Fruit fly (Drosophila melanogaster) whole organism, embryonic: ENCODE measurements around the gene Neurl4.
A peak's percentile ranks its signal among the peaks of the same experiment; 100 is the strongest.

ENCODE experiments used
- Bdp1 ChIP-seq: fragments of 200-800 bp; sonication (Bioruptor generic); optimal IDR thresholded peaks from 3 replicates; lab custom pipeline; 2016; ENCODE audit warnings: missing biosample characterization, missing genetic modification characterization
- CG10209 ChIP-seq: fragments of 200-800 bp; sonication (Bioruptor generic); optimal IDR thresholded peaks from 3 replicates; lab custom pipeline; 2017; ENCODE audit warnings: missing biosample characterization, mild to moderate bottlenecking, missing genetic modification characterization, missing genetic modification reagents
- CG10267 ChIP-seq: fragments of 200-800 bp; sonication (Bioruptor generic); optimal IDR thresholded peaks from 2 replicates; lab custom pipeline; 2018; ENCODE audit warnings: missing biosample characterization, mild to moderate bottlenecking, missing genetic modification characterization, moderate library complexity
- CG10654 ChIP-seq: fragments of 200-800 bp; sonication (Bioruptor generic); optimal IDR thresholded peaks from 2 replicates; lab custom pipeline; 2016; ENCODE audit warnings: missing biosample characterization, missing genetic modification characterization
- CG11398 ChIP-seq: fragments of 200-800 bp; sonication (Bioruptor generic); optimal IDR thresholded peaks from 2 replicates; lab custom pipeline; 2016; ENCODE audit warnings: missing biosample characterization, missing genetic modification characterization
- CG12155 ChIP-seq: fragments of 200-800 bp; sonication (Bioruptor generic); optimal IDR thresholded peaks from 3 replicates; lab custom pipeline; 2016; ENCODE audit warnings: missing biosample characterization, missing genetic modification characterization
- CG12299 ChIP-seq: fragments of 200-800 bp; sonication (Bioruptor generic); optimal IDR thresholded peaks from 2 replicates; lab custom pipeline; 2018; ENCODE audit warnings: missing biosample characterization, mild to moderate bottlenecking, missing genetic modification characterization
- CG12744 ChIP-seq: fragments of 200-800 bp; sonication (Bioruptor generic); optimal IDR thresholded peaks from 2 replicates; lab custom pipeline; 2016; ENCODE audit warnings: missing biosample characterization, missing genetic modification characterization
- CG13296 ChIP-seq: fragments of 200-800 bp; sonication (Bioruptor generic); optimal IDR thresholded peaks from 3 replicates; lab custom pipeline; 2018; ENCODE audit warnings: missing biosample characterization, mild to moderate bottlenecking, missing genetic modification characterization
- CG14710 ChIP-seq: fragments of 200-800 bp; sonication (Bioruptor generic); optimal IDR thresholded peaks from 3 replicates; lab custom pipeline; 2019; ENCODE audit warnings: missing biosample characterization, mild to moderate bottlenecking, missing genetic modification characterization, moderate library complexity
- CG15514 ChIP-seq: fragments of 200-800 bp; sonication (Bioruptor generic); optimal IDR thresholded peaks from 3 replicates; lab custom pipeline; 2017; ENCODE audit warnings: missing biosample characterization, missing genetic modification characterization, mild to moderate bottlenecking, moderate library complexity, missing genetic modification reagents
- CG15696 ChIP-seq: fragments of 200-800 bp; sonication (Bioruptor generic); optimal IDR thresholded peaks from 2 replicates; lab custom pipeline; 2019; ENCODE audit warnings: missing biosample characterization, mild to moderate bottlenecking, missing genetic modification characterization, moderate library complexity
- CG16863 ChIP-seq: fragments of 200-800 bp; sonication (Bioruptor generic); optimal IDR thresholded peaks from 3 replicates; lab custom pipeline; 2016; ENCODE audit warnings: missing biosample characterization, missing genetic modification characterization
- CG4360 ChIP-seq: fragments of 200-800 bp; sonication (Bioruptor generic); IDR thresholded peaks from 2 replicates; pipeline ENCODE4 v1.3.6; 2022; ENCODE audit warnings: missing biosample characterization, missing genetic modification characterization
- CG43689 ChIP-seq: fragments of 200-800 bp; sonication (Bioruptor generic); IDR thresholded peaks from 2 replicates; pipeline ENCODE4 v1.3.6; 2022; ENCODE audit warnings: missing biosample characterization, missing genetic modification characterization
- CG6272 ChIP-seq: fragments of 200-800 bp; sonication (Bioruptor generic); IDR thresholded peaks from 2 replicates; pipeline ENCODE4 v1.3.6; 2022; ENCODE audit warnings: missing biosample characterization, missing genetic modification characterization
- CG8388 ChIP-seq: fragments of 200-800 bp; sonication (Bioruptor generic); optimal IDR thresholded peaks from 2 replicates; lab custom pipeline; 2019; ENCODE audit warnings: missing biosample characterization, mild to moderate bottlenecking, missing genetic modification characterization, moderate library complexity
- CG8924 ChIP-seq: fragments of 200-800 bp; optimal IDR thresholded peaks from 3 replicates; lab custom pipeline; 2019; ENCODE audit warnings: missing biosample characterization, mild to moderate bottlenecking, missing genetic modification characterization, moderate library complexity
- CG8944 ChIP-seq: fragments of 200-800 bp; sonication (Bioruptor generic); optimal IDR thresholded peaks from 3 replicates; lab custom pipeline; 2016; ENCODE audit warnings: missing biosample characterization, missing genetic modification characterization
- CG9817 ChIP-seq: fragments of 200-800 bp; sonication (Bioruptor generic); optimal IDR thresholded peaks from 2 replicates; lab custom pipeline; 2018; ENCODE audit warnings: missing biosample characterization, mild to moderate bottlenecking, missing genetic modification characterization, moderate library complexity
- Dfd ChIP-seq, 2 experiments: fragments of >200 bp; optimal IDR thresholded peaks; 2 replicates each; lab custom pipeline; 2017; ENCODE audit warnings: missing biosample characterization in 2 of 2, missing genetic modification characterization in 2 of 2
- Dip3 ChIP-seq: fragments of 200-800 bp; sonication (Bioruptor generic); optimal IDR thresholded peaks from 3 replicates; lab custom pipeline; 2016; ENCODE audit warnings: missing biosample characterization, missing genetic modification characterization
- Doc3 ChIP-seq: fragments of 200-800 bp; sonication (Bioruptor generic); IDR thresholded peaks from 3 replicates; pipeline ENCODE4 v1.3.6; 2022; ENCODE audit warnings: missing biosample characterization, missing genetic modification characterization; ENCODE audit not compliant: partially characterized antibody
- Fer2 ChIP-seq: fragments of 200-800 bp; sonication (Bioruptor generic); optimal IDR thresholded peaks from 2 replicates; lab custom pipeline; 2018; ENCODE audit warnings: missing biosample characterization, mild to moderate bottlenecking, missing genetic modification characterization, moderate library complexity
- Lim3 ChIP-seq: fragments of 200-800 bp; sonication (Bioruptor generic); IDR thresholded peaks from 2 replicates; pipeline ENCODE4 v1.3.6; 2022; ENCODE audit warnings: missing biosample characterization, missing genetic modification characterization
- Oli ChIP-seq: fragments of 200-800 bp; sonication (Bioruptor generic); optimal IDR thresholded peaks from 2 replicates; lab custom pipeline; 2018; ENCODE audit warnings: missing biosample characterization, mild to moderate bottlenecking, missing genetic modification characterization, moderate library complexity
- PHDP ChIP-seq: fragments of 200-800 bp; sonication (Bioruptor generic); optimal IDR thresholded peaks from 3 replicates; lab custom pipeline; 2018; ENCODE audit warnings: missing biosample characterization, mild to moderate bottlenecking, missing genetic modification characterization, moderate library complexity
- TFAM ChIP-seq: fragments of 200-800 bp; sonication (Bioruptor generic); optimal IDR thresholded peaks from 2 replicates; lab custom pipeline; 2017; ENCODE audit warnings: missing biosample characterization, missing genetic modification characterization, inconsistent platforms
- Taf1 ChIP-seq: fragments of 200-800 bp; sonication (Bioruptor generic); IDR thresholded peaks from 2 replicates; pipeline ENCODE4 v1.3.6; 2022; ENCODE audit warnings: missing biosample characterization, missing genetic modification characterization
- Xrp1 ChIP-seq: fragments of 200-800 bp; sonication (Bioruptor generic); IDR thresholded peaks from 2 replicates; pipeline ENCODE4 v1.3.6; 2022; ENCODE audit warnings: missing biosample characterization, missing genetic modification characterization
- bab2 ChIP-seq: fragments of 200-800 bp; sonication (Bioruptor generic); optimal IDR thresholded peaks from 2 replicates; lab custom pipeline; 2016; ENCODE audit warnings: missing biosample characterization, missing genetic modification characterization
- br ChIP-seq: fragments of >200 bp; optimal IDR thresholded peaks from 2 replicates; lab custom pipeline; 2017
- ci ChIP-seq: fragments of 200-800 bp; sonication (Bioruptor generic); IDR thresholded peaks from 3 replicates; pipeline ENCODE4 v1.3.6; 2022; ENCODE audit warnings: missing biosample characterization, missing genetic modification characterization
- crp ChIP-seq, 2 experiments: fragments of 200-800 bp; sonication (Bioruptor generic); optimal IDR thresholded peaks; 2 replicates in 1 of 2; 3 replicates in 1 of 2; lab custom pipeline; 2017; ENCODE audit warnings: missing biosample characterization in 2 of 2, missing genetic modification characterization in 2 of 2, mild to moderate bottlenecking in 1 of 2, moderate library complexity in 1 of 2
- dan ChIP-seq: fragments of 200-800 bp; sonication (Bioruptor generic); IDR thresholded peaks from 2 replicates; pipeline ENCODE4 v1.3.6; 2022; ENCODE audit warnings: missing biosample characterization, missing genetic modification characterization
- dysf ChIP-seq: fragments of 200-800 bp; sonication (Bioruptor generic); IDR thresholded peaks from 3 replicates; pipeline ENCODE4 v1.3.6; 2022; ENCODE audit warnings: missing biosample characterization, missing genetic modification characterization
- ems ChIP-seq: fragments of 200-800 bp; sonication (Bioruptor generic); optimal IDR thresholded peaks from 3 replicates; lab custom pipeline; 2016; ENCODE audit warnings: missing biosample characterization, missing genetic modification characterization
- exex ChIP-seq: fragments of 200-800 bp; sonication (Bioruptor generic); optimal IDR thresholded peaks from 4 replicates; lab custom pipeline; 2018; ENCODE audit warnings: missing biosample characterization, mild to moderate bottlenecking, missing genetic modification characterization, moderate library complexity
- her ChIP-seq: fragments of 200-800 bp; sonication (Bioruptor generic); optimal IDR thresholded peaks from 2 replicates; lab custom pipeline; 2016; ENCODE audit warnings: missing biosample characterization, missing genetic modification characterization
- jigr1 ChIP-seq: fragments of 200-800 bp; sonication (Bioruptor generic); IDR thresholded peaks from 3 replicates; pipeline ENCODE4 v1.3.6; 2022; ENCODE audit warnings: missing biosample characterization, missing genetic modification characterization
- mirr ChIP-seq: fragments of 200-800 bp; sonication (Bioruptor generic); optimal IDR thresholded peaks from 3 replicates; lab custom pipeline; 2018; ENCODE audit warnings: missing biosample characterization, mild to moderate bottlenecking, missing genetic modification characterization
- pfk ChIP-seq: fragments of 200-800 bp; sonication (Bioruptor generic); optimal IDR thresholded peaks from 2 replicates; lab custom pipeline; 2018; ENCODE audit warnings: missing biosample characterization, mild to moderate bottlenecking, missing genetic modification characterization, moderate library complexity
- pnt ChIP-seq: fragments of 200-800 bp; sonication (Bioruptor generic); optimal IDR thresholded peaks from 3 replicates; lab custom pipeline; 2016; ENCODE audit warnings: missing biosample characterization, missing genetic modification characterization
- shn ChIP-seq: fragments of 200-800 bp; sonication (Bioruptor generic); optimal IDR thresholded peaks from 3 replicates; lab custom pipeline; 2016; ENCODE audit warnings: missing biosample characterization, missing genetic modification characterization
- sim ChIP-seq: fragments of 200-800 bp; sonication (Bioruptor generic); IDR thresholded peaks from 2 replicates; pipeline ENCODE4 v1.3.6; 2022; ENCODE audit warnings: missing biosample characterization, missing genetic modification characterization
- sqz ChIP-seq: fragments of 200-800 bp; sonication (Bioruptor generic); optimal IDR thresholded peaks from 3 replicates; lab custom pipeline; 2018; ENCODE audit warnings: missing biosample characterization, mild to moderate bottlenecking, missing genetic modification characterization
- unc-4 ChIP-seq: fragments of 200-800 bp; sonication (Bioruptor generic); IDR thresholded peaks from 2 replicates; pipeline ENCODE4 v1.3.6; 2022; ENCODE audit warnings: missing biosample characterization, missing genetic modification characterization; ENCODE audit not compliant: partially characterized antibody
- unpg ChIP-seq: fragments of 200-800 bp; sonication (Bioruptor generic); optimal IDR thresholded peaks from 3 replicates; lab custom pipeline; 2018; ENCODE audit warnings: missing biosample characterization, mild to moderate bottlenecking, missing genetic modification characterization, moderate library complexity
- vfl ChIP-seq: fragments of 200-800 bp; sonication (Bioruptor generic); optimal IDR thresholded peaks from 2 replicates; lab custom pipeline; 2016; ENCODE audit warnings: missing biosample characterization, missing genetic modification characterization

Neurl4 gene

DNA sequence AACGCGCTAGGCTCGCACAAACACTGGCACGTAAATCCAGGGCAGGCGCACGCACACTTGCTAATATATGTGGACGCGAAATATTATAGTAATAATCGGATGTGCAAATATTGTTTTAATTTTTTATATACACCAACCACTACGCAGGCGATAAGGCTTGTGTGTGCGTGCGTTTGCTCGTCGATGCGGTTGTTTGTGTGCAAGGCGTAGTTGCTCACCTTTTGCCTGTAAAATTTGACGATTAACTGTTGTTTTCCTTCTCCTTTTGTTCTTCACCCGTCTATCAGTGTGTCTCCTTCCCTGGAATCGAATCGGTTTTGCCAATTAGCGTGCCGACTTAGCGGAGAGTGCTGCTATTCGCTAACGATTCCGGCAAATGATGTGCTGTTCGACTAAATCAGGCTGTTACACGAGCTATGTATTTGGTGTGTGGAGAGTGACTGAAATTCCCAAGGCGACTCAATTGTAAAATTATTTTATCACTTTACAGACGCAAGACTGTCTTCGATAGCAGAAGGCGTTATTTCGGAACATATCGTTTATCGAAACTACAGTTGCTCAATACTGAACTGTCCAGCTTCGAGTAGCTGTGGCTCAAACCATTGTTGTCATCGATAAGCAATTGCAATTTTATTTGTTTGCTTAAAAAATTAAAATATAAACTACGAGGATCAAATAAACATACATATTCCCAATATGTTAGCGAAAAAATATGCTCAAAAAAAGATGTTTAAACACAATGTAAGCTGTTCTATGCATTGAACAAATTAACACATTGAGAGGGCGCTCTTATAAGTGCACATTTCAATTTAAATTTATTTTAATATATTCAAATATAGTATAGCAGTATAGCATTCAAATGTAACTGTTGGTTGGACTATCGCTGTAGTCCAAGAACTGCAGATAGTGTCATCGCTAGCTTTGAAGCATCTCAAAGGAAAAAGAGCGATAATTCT, 18.2 kb downstream of the Neurl4 start, which contains the start of the genes CG6650 and endos (continued):
- TF ChIP-seq her (GFP tag; lab: Kevin White, UChicago) (peak; percentile 39), sqz (GFP tag; lab: Kevin White, UChicago) (no peak), sim (no peak), CG10209 (GFP tag; lab: Kevin White, UChicago) (no peak), CG10654 (GFP tag; lab: Kevin White, UChicago) (peak; percentile 13), Dfd (GFP tag; optimal IDR thresholded peaks at IDR 0.05; lab: Kevin White, UChicago) (no peak), Dip3 (peak; percentile 5), CG11398 (no peak), dan (GFP tag; lab: Robert Waterston, UW) (no peak), Bdp1 (GFP tag; lab: Kevin White, UChicago) (no peak), mirr (GFP tag; lab: Kevin White, UChicago) (peak; percentile 60), PHDP (tag; lab: Kevin White, UChicago) (peak; percentile 42), pfk (GFP tag; lab: Kevin White, UChicago) (peak; percentile 28), unpg (GFP tag; lab: Kevin White, UChicago) (no peak), bab2 (GFP tag; lab: Kevin White, UChicago) (no peak), CG12299 (peak; percentile 2), Lim3 (GFP tag; lab: Robert Waterston, UW) (no peak), Taf1 (GFP tag; lab: Robert Waterston, UW) (no peak), CG8388 (GFP tag; lab: Kevin White, UChicago) (peak; percentile 79), CG6272 (GFP tag; lab: Robert Waterston, UW) (no peak), unc-4 (GFP tag; lab: Robert Waterston, UW) (peak; percentile 68), Xrp1 (GFP tag; lab: Robert Waterston, UW) (0 out of 2 replicates have a peak, but pooled peaks have one; percentile 5), CG14710 (tag; lab: Kevin White, UChicago) (peak; percentile 77), CG13296 (GFP tag; lab: Kevin White, UChicago) (peak; percentile 69), CG8924 (tag; lab: Kevin White, UChicago) (peak; percentile 23), Fer2 (tag; lab: Kevin White, UChicago) (peak; percentile 24), Oli (tag; lab: Kevin White, UChicago) (no peak), ems (no peak), CG9817 (tag; lab: Kevin White, UChicago) (peak; percentile 48), CG12155 (GFP tag; lab: Kevin White, UChicago) (peak; percentile 40), Doc3 (GFP tag; lab: Robert Waterston, UW) (peak; percentile 65; the same call in 2 of the 3 replicates), ci (0 out of 3 replicates have a peak, but pooled peaks have one; percentile 15), jigr1 (GFP tag; lab: Robert Waterston, UW) (peak; percentile 56; the same call in 1 of the 3 replicates), CG15514 (GFP tag; lab: Kevin White, UChicago) (peak; percentile 47), pnt (GFP tag; lab: Kevin White, UChicago) (no peak), CG10267 (tag; lab: Kevin White, UChicago) (peak; percentile 86), vfl (GFP tag; lab: Kevin White, UChicago) (no peak), CG12744 (GFP tag; lab: Kevin White, UChicago) (no peak), CG43689 (GFP tag; lab: Robert Waterston, UW) (no peak), TFAM (no peak), exex (tag; lab: Kevin White, UChicago) (peak; percentile 43), shn (GFP tag; lab: Kevin White, UChicago) (no peak), CG8944 (no peak), dysf (GFP tag; lab: Robert Waterston, UW) (peak; percentile 28; the same call in 1 of the 3 replicates), CG15696 (tag; lab: Kevin White, UChicago) (peak; percentile 48), CG16863 (GFP tag; lab: Kevin White, UChicago) (no peak), crp (GFP tag; optimal IDR thresholded peaks at IDR 0.05; lab: Kevin White, UChicago) (no peak), CG4360 (GFP tag; lab: Robert Waterston, UW) (no peak), br (lab: Kevin White, UChicago) (no peak)
